Fruit fly (Drosophila melanogaster): ENCODE data around the gene Taf4.
A peak's percentile ranks its signal among the peaks of the same experiment; 100 is the strongest.

Gene Taf4

DNA sequence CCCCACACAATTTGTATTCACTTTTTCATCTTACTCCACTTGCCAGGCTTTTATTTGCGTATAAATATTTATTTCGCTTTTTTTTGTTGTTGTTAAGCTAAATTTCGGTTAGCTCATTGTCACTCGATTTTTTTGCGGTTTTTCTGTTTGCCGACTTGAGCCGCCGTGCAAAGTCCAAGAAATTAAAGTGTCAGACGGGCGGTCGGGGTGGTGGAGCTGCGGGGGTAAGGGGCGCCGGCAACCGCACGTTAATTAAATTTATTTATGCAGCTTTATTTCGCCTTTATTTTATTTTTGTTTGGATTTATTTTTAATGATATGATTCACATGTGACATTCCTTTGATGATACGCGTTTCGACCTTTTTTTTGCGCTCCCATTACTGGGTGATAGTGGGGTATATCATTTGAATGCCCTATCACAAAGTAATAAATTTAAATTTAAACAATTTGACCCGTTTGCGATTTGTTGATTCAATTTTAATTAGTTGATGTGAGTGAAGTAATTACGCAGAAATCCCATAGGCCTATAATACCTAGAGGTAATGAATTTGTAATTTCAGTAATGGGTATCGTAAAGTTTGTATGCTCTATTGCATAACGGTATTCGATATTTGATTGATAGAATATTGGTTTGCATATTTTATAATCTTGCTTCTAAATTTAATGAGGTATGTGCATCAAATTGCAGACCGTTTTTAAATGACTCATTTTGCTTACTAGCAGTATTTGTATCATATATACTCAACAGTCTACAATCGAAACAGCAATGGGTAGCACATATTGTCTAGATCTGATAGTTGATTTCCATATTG is 52.5 kb downstream of the Taf4 start (continued):
- no peak for TF ChIP-seq usp (GFP tag; optimal IDR thresholded peaks at IDR 0.05)
- peak; percentile 32 for TF ChIP-seq CG7556 (GFP tag; optimal IDR thresholded peaks at IDR 0.05)
- TF ChIP-seq ro (GFP tag; IDR thresholded peaks at IDR 0.05) = no peak
- TF ChIP-seq nerfin-2 (GFP tag; IDR thresholded peaks at IDR 0.05; ENCODE audit: partially characterized antibody) = no peak
- peak; percentile 66; the same call in 1 of the 2 replicates for TF ChIP-seq Rfx (GFP tag; IDR thresholded peaks at IDR 0.05)
- no peak for TF ChIP-seq CG12071 (GFP tag; optimal IDR thresholded peaks at IDR 0.05)
- no peak for TF ChIP-seq run (tag; optimal IDR thresholded peaks at IDR 0.05)
- peak; percentile 8 for TF ChIP-seq unpg (GFP tag; optimal IDR thresholded peaks at IDR 0.05)
- peak; percentile 62; the same call in 2 of the 3 replicates for TF ChIP-seq Dbx (GFP tag; IDR thresholded peaks at IDR 0.05)
- no peak; the same call in 1 of the 2 replicates for TF ChIP-seq CG14441 (GFP tag; IDR thresholded peaks at IDR 0.05)
- TF ChIP-seq CG4424 (GFP tag; optimal IDR thresholded peaks at IDR 0.05) = peak; percentile 35
- TF ChIP-seq tgo (GFP tag; IDR thresholded peaks at IDR 0.05) = peak; percentile 19; the same call in 1 of the 3 replicates
- no peak for TF ChIP-seq amos (GFP tag; IDR thresholded peaks at IDR 0.05; ENCODE audit: partially characterized antibody)
- no peak for TF ChIP-seq CG5245 (GFP tag; optimal IDR thresholded peaks at IDR 0.05)
- TF ChIP-seq CG42726 (GFP tag; IDR thresholded peaks at IDR 0.05; ENCODE audit: partially characterized antibody) = no peak
- TF ChIP-seq CG11696 (GFP tag; IDR thresholded peaks at IDR 0.05) = no peak
- TF ChIP-seq bbx (GFP tag; IDR thresholded peaks at IDR 0.05; ENCODE audit: partially characterized antibody) = no peak
- no peak for TF ChIP-seq Gsc (GFP tag; IDR thresholded peaks at IDR 0.05)
- TF ChIP-seq CG3065 (GFP tag; optimal IDR thresholded peaks at IDR 0.05) = no peak
- TF ChIP-seq CG16815 (GFP tag; optimal IDR thresholded peaks at IDR 0.05) = peak; percentile 32
- no peak for TF ChIP-seq onecut (GFP tag; IDR thresholded peaks at IDR 0.05)
- TF ChIP-seq zfh2 (GFP tag; optimal IDR thresholded peaks at IDR 0.05) = peak; percentile 75
- TF ChIP-seq D19B (GFP tag; optimal IDR thresholded peaks at IDR 0.05) = peak; percentile 90
- peak; percentile 72 for TF ChIP-seq CG2678 (tag; optimal IDR thresholded peaks at IDR 0.05)
- no peak for TF ChIP-seq CG6854 (GFP tag; optimal IDR thresholded peaks at IDR 0.05)
- TF ChIP-seq CG43689 (GFP tag; IDR thresholded peaks at IDR 0.05) = no peak
- TF ChIP-seq hb (GFP tag; IDR thresholded peaks at IDR 0.05; ENCODE audit: partially characterized antibody) = no peak
- peak; percentile 41; the same call in 1 of the 2 replicates for TF ChIP-seq CG4404 (GFP tag; IDR thresholded peaks at IDR 0.05)
- no peak for TF ChIP-seq gfzf (GFP tag; optimal IDR thresholded peaks at IDR 0.05)
- TF ChIP-seq zen (tag; optimal IDR thresholded peaks at IDR 0.05) = no peak
- TF ChIP-seq ranshi (GFP tag; IDR thresholded peaks at IDR 0.05) = 0 out of 2 replicates have a peak, but pooled peaks have one; percentile 21
- TF ChIP-seq CG12155 (GFP tag; optimal IDR thresholded peaks at IDR 0.05) = peak; percentile 52
- peak; percentile 9 for TF ChIP-seq CG18599 (GFP tag; optimal IDR thresholded peaks at IDR 0.05)
- peak; percentile 57 for TF ChIP-seq lbe (GFP tag; optimal IDR thresholded peaks at IDR 0.05)
- TF ChIP-seq Chrac-16 (GFP tag; optimal IDR thresholded peaks at IDR 0.05) = peak; percentile 39
- no peak for TF ChIP-seq h (optimal IDR thresholded peaks at IDR 0.05)
- TF ChIP-seq CG11560 (tag; IDR thresholded peaks at IDR 0.05) = no peak
- no peak for TF ChIP-seq zen2 (GFP tag; IDR thresholded peaks at IDR 0.05; ENCODE audit: partially characterized antibody)
- peak; percentile 40 for TF ChIP-seq sd (tag; optimal IDR thresholded peaks at IDR 0.05)
- no peak for TF ChIP-seq CG14050 (GFP tag; IDR thresholded peaks at IDR 0.05)
- TF ChIP-seq CG10462 (GFP tag; optimal IDR thresholded peaks at IDR 0.05) = no peak
- TF ChIP-seq grn (GFP tag; optimal IDR thresholded peaks at IDR 0.05) = no peak
- no peak for TF ChIP-seq Taf1 (GFP tag; IDR thresholded peaks at IDR 0.05)
- no peak for TF ChIP-seq D (optimal IDR thresholded peaks at IDR 0.05)
- no peak for TF ChIP-seq D (GFP tag; optimal IDR thresholded peaks at IDR 0.05)
- TF ChIP-seq jumu (GFP tag; optimal IDR thresholded peaks at IDR 0.05) = peak; percentile 5
- peak; percentile 57 for TF ChIP-seq CG11504 (tag; optimal IDR thresholded peaks at IDR 0.05)
- no peak for TF ChIP-seq btn (GFP tag; optimal IDR thresholded peaks at IDR 0.05)
- TF ChIP-seq stc (GFP tag; IDR thresholded peaks at IDR 0.05) = no peak
- no peak for TF ChIP-seq CG9797 (GFP tag; optimal IDR thresholded peaks at IDR 0.05)

All from whole organism, embryonic.